Worm (Caenorhabditis elegans): ENCODE measurements around the gene des-2.

des-2 gene

ce11 chrV:11445375-11445774 is 23.9 kb upstream of the des-2 start (continued):
- TF ChIP-seq ttx-3 (tag; optimal IDR thresholded peaks at IDR 0.05): no peak
- no peak for TF ChIP-seq lim-6 (tag; optimal IDR thresholded peaks at IDR 0.05)
- TF ChIP-seq nhr-232 (tag; optimal IDR thresholded peaks at IDR 0.05): no peak
- no peak for TF ChIP-seq fax-1 (tag; optimal IDR thresholded peaks at IDR 0.05)
- TF ChIP-seq eyg-1 (tag; optimal IDR thresholded peaks at IDR 0.05): no peak
- TF ChIP-seq tbx-7 (tag; optimal IDR thresholded peaks at IDR 0.05): no peak
- no peak for TF ChIP-seq ceh-2 (tag; optimal IDR thresholded peaks at IDR 0.05)
- no peak for TF ChIP-seq K02D7.2 (tag; optimal IDR thresholded peaks at IDR 0.05)
- no peak for TF ChIP-seq nhr-11 (tag; optimal IDR thresholded peaks at IDR 0.05)
- no peak for TF ChIP-seq elt-4 (tag; optimal IDR thresholded peaks at IDR 0.05)
- TF ChIP-seq dmd-4 (tag; optimal IDR thresholded peaks at IDR 0.05; ENCODE audit: borderline replicate concordance): no peak
- no peak for TF ChIP-seq unc-55 (GFP tag; optimal IDR thresholded peaks at IDR 0.05)
- no peak for TF ChIP-seq T23F11.4 (GFP tag; optimal IDR thresholded peaks at IDR 0.05)
- no peak for TF ChIP-seq mec-3 (tag; optimal IDR thresholded peaks at IDR 0.05; ENCODE audit: borderline replicate concordance)
- no peak for TF ChIP-seq ceh-24 (tag; optimal IDR thresholded peaks at IDR 0.05)
- TF ChIP-seq tbx-2 (tag; optimal IDR thresholded peaks at IDR 0.05): peak; percentile 39
- TF ChIP-seq pax-1 (tag; optimal IDR thresholded peaks at IDR 0.05): no peak
- TF ChIP-seq ref-2 (tag; optimal IDR thresholded peaks at IDR 0.05): peak; percentile 62
- no peak for TF ChIP-seq hlh-30 (tag; optimal IDR thresholded peaks at IDR 0.05; ENCODE audit: insufficient read depth)

- TF ChIP-seq fkh-10 (GFP tag; optimal IDR thresholded peaks at IDR 0.05): no peak
Measured at ce11 chrV:11443503-11443902, 22.0 kb upstream of the des-2 start, which contains the start of gene F57B7.2. Gene F57B7.2 (minus strand): TSS chrV:11443603.

- TF ChIP-seq dmd-4 (tag; optimal IDR thresholded peaks at IDR 0.05; ENCODE audit: borderline replicate concordance) (no peak), tbx-7 (tag; optimal IDR thresholded peaks at IDR 0.05) (no peak), ceh-6 (GFP tag; optimal IDR thresholded peaks at IDR 0.05) (no peak), ttx-3 (tag; optimal IDR thresholded peaks at IDR 0.05) (no peak), ztf-16 (tag; optimal IDR thresholded peaks at IDR 0.05) (no peak), hlh-13 (GFP tag; optimal IDR thresholded peaks at IDR 0.05) (no peak), pros-1 (tag; optimal IDR thresholded peaks at IDR 0.05) (no peak), hlh-8 (tag; optimal IDR thresholded peaks at IDR 0.05) (no peak), hlh-30 (tag; optimal IDR thresholded peaks at IDR 0.05; ENCODE audit: insufficient read depth) (no peak), pqm-1 (tag; optimal IDR thresholded peaks at IDR 0.05) (no peak), ceh-22 (tag; optimal IDR thresholded peaks at IDR 0.05) (no peak), pha-4 (tag; optimal IDR thresholded peaks at IDR 0.05) (no peak), T23F11.4 (GFP tag; optimal IDR thresholded peaks at IDR 0.05) (no peak), odd-2 (tag; optimal IDR thresholded peaks at IDR 0.05) (no peak), pax-1 (tag; optimal IDR thresholded peaks at IDR 0.05) (no peak), C08G9.2 (tag; optimal IDR thresholded peaks at IDR 0.05) (no peak), pha-2 (tag; optimal IDR thresholded peaks at IDR 0.05) (no peak), fax-1 (tag; optimal IDR thresholded peaks at IDR 0.05) (no peak), ceh-48 (tag; optimal IDR thresholded peaks at IDR 0.05) (no peak)
Measured at ce11 chrV:11439202-11439601, 17.7 kb upstream of the des-2 start.

- no peak for TF ChIP-seq pax-1 (tag; optimal IDR thresholded peaks at IDR 0.05)
- TF ChIP-seq pag-3 (tag; optimal IDR thresholded peaks at IDR 0.05; ENCODE audit: borderline replicate concordance): no peak
- TF ChIP-seq lin-11 (tag; optimal IDR thresholded peaks at IDR 0.05): no peak
Measured at ce11 chrV:11438464-11438863, 17.0 kb upstream of the des-2 start, which contains the start of gene dmsr-1. Gene dmsr-1 (plus strand): TSS chrV:11438764.

ce11 chrV:11436407-11436806 is 14.9 kb upstream of the des-2 start:
- peak; percentile 39 for TF ChIP-seq unc-42 (tag; optimal IDR thresholded peaks at IDR 0.05)
- TF ChIP-seq ceh-22 (tag; optimal IDR thresholded peaks at IDR 0.05): no peak

Measured in whole organism, late embryonic.